Worm (Caenorhabditis elegans) whole organism, young adult: ENCODE measurements around the gene ceh-22.

ENCODE experiments used
- C17E4.6 ChIP-seq: fragments of 200-800 bp; sonication (Bioruptor generic); IDR thresholded peaks from 2 replicates; pipeline ENCODE4 v1.3.6; 2022; ENCODE audit warnings: missing genetic modification reagents, missing genetic modification characterization, missing compliant biosample characterization
- F22D6.2 ChIP-seq: sonication (generic microtip); optimal IDR thresholded peaks from 2 replicates; lab custom pipeline; 2016; ENCODE audit warnings: mild to moderate bottlenecking, missing genetic modification characterization, missing compliant biosample characterization
- F33H1.4 ChIP-seq: fragments of 200-800 bp; sonication (Bioruptor generic); IDR thresholded peaks from 2 replicates; pipeline ENCODE4 v1.3.6; 2022; ENCODE audit warnings: missing genetic modification reagents, missing genetic modification characterization, missing compliant biosample characterization
- F39B2.1 ChIP-seq: fragments of 200-800 bp; sonication (Bioruptor generic); IDR thresholded peaks from 2 replicates; pipeline ENCODE4 v1.3.6; 2022; ENCODE audit warnings: missing genetic modification reagents, missing genetic modification characterization, missing compliant biosample characterization
- F55B11.4 ChIP-seq: sonication (generic microtip); optimal IDR thresholded peaks from 2 replicates; lab custom pipeline; 2016; ENCODE audit warnings: missing compliant biosample characterization, missing genetic modification characterization, borderline replicate concordance; ENCODE audit not compliant: insufficient read depth
- T26A5.8 ChIP-seq: sonication (generic microtip); optimal IDR thresholded peaks from 2 replicates; lab custom pipeline; 2016; ENCODE audit warnings: missing genetic modification characterization, missing compliant biosample characterization
- Y56A3A.18 ChIP-seq: fragments of 200-800 bp; sonication (Bioruptor generic); IDR thresholded peaks from 2 replicates; pipeline ENCODE4 v1.3.6; 2022; ENCODE audit warnings: missing genetic modification reagents, missing genetic modification characterization, missing compliant biosample characterization
- Y67H2A.10 ChIP-seq: fragments of 200-800 bp; sonication (Bioruptor generic); conservative IDR thresholded peaks from 2 replicates; pipeline ENCODE4 v1.3.6; 2022; ENCODE audit warnings: missing genetic modification reagents, missing genetic modification characterization, missing compliant biosample characterization
- ama-1 ChIP-seq, 3 experiments: fragments of 150-350 bp in 1 of 3; sonication (generic microtip) in 2 of 3; optimal IDR thresholded peaks; 2 replicates each; lab custom pipeline; 2014 to 2018; ENCODE audit warnings: missing biosample characterization in 2 of 3, missing genetic modification characterization in 2 of 3, missing genetic modification reagents in 2 of 3
- attf-3 ChIP-seq: fragments of 200-800 bp; sonication (Bioruptor generic); conservative IDR thresholded peaks from 2 replicates; pipeline ENCODE4 v1.3.6; 2022; ENCODE audit warnings: missing genetic modification reagents, missing genetic modification characterization, missing compliant biosample characterization
- bed-1 ChIP-seq: fragments of 200-800 bp; sonication (Bioruptor generic); IDR thresholded peaks from 2 replicates; pipeline ENCODE4 v1.3.6; 2022; ENCODE audit warnings: missing genetic modification reagents, missing genetic modification characterization, missing compliant biosample characterization
- bed-2 ChIP-seq: fragments of 200-800 bp; sonication (Bioruptor generic); IDR thresholded peaks from 2 replicates; pipeline ENCODE4 v1.3.6; 2022; ENCODE audit warnings: missing genetic modification reagents, missing genetic modification characterization, missing compliant biosample characterization
- ceh-100 ChIP-seq: fragments of 200-800 bp; sonication (Bioruptor generic); IDR thresholded peaks from 2 replicates; pipeline ENCODE4 v1.3.6; 2022; ENCODE audit warnings: missing genetic modification reagents, missing genetic modification characterization, missing compliant biosample characterization
- dpl-1 ChIP-seq: fragments of 150-350 bp; optimal IDR thresholded peaks from 2 replicates; lab custom pipeline; 2014; ENCODE audit warnings: missing biosample characterization, missing genetic modification reagents, missing genetic modification characterization
- hlh-12 ChIP-seq: sonication (generic microtip); optimal IDR thresholded peaks from 2 replicates; lab custom pipeline; 2016; ENCODE audit warnings: missing genetic modification characterization, missing compliant biosample characterization
- hmg-1.2 ChIP-seq: fragments of 200-800 bp; sonication (Bioruptor generic); IDR thresholded peaks from 2 replicates; pipeline ENCODE4 v1.3.6; 2022; ENCODE audit warnings: missing genetic modification reagents, missing genetic modification characterization, missing compliant biosample characterization
- hrde-1 ChIP-seq: sonication (generic microtip); optimal IDR thresholded peaks from 2 replicates; lab custom pipeline; 2016; ENCODE audit warnings: missing genetic modification characterization, mild to moderate bottlenecking, missing compliant biosample characterization, moderate library complexity, missing genotype, missing genetic modification reagents, borderline replicate concordance
- let-607 ChIP-seq, 2 experiments: fragments of 200-800 bp in 1 of 2; sonication (Bioruptor generic) in 1 of 2; sonication (generic microtip) in 1 of 2; optimal IDR thresholded peaks; 2 replicates each; lab custom pipeline; 2016 to 2018; ENCODE audit warnings: mild to moderate bottlenecking in 2 of 2, missing compliant biosample characterization in 2 of 2, missing genetic modification characterization in 2 of 2, moderate library complexity in 2 of 2, missing genotype in 1 of 2
- lin-35 ChIP-seq, 3 experiments: fragments of 150-350 bp in 2 of 3; sonication (generic microtip) in 1 of 3; optimal IDR thresholded peaks; 2 replicates each; lab custom pipeline; 2014 to 2018; ENCODE audit warnings: missing biosample characterization in 3 of 3, missing genetic modification characterization in 3 of 3, missing genetic modification reagents in 3 of 3
- lin-40 ChIP-seq: sonication (generic microtip); optimal IDR thresholded peaks from 2 replicates; lab custom pipeline; 2016; ENCODE audit warnings: missing genetic modification characterization, mild to moderate bottlenecking, missing compliant biosample characterization, missing genotype, missing genetic modification reagents
- lir-1 ChIP-seq: fragments of 200-800 bp; sonication (Bioruptor generic); conservative IDR thresholded peaks from 2 replicates; pipeline ENCODE4 v1.3.6; 2022; ENCODE audit warnings: missing genetic modification reagents, missing genetic modification characterization, missing compliant biosample characterization
- madf-3 ChIP-seq: fragments of 200-800 bp; sonication (Bioruptor generic); IDR thresholded peaks from 2 replicates; pipeline ENCODE4 v1.3.6; 2022; ENCODE audit warnings: missing genetic modification reagents, missing genetic modification characterization, missing compliant biosample characterization
- nhr-120 ChIP-seq: fragments of 200-800 bp; sonication (Bioruptor generic); IDR thresholded peaks from 2 replicates; pipeline ENCODE4 v1.3.6; 2022; ENCODE audit warnings: missing genetic modification characterization, missing compliant biosample characterization
- nhr-179 ChIP-seq: sonication (generic microtip); optimal IDR thresholded peaks from 2 replicates; lab custom pipeline; 2016; ENCODE audit warnings: mild to moderate bottlenecking, missing genetic modification characterization, missing compliant biosample characterization
- rec-8 ChIP-seq, 2 experiments: sonication (generic microtip); optimal IDR thresholded peaks; 2 replicates each; lab custom pipeline; 2016; ENCODE audit warnings: mild to moderate bottlenecking in 2 of 2, missing genetic modification characterization in 2 of 2, missing genetic modification reagents in 2 of 2, missing genotype in 2 of 2, missing biosample characterization in 1 of 2, missing compliant biosample characterization in 1 of 2, moderate library complexity in 1 of 2
- repo-1 ChIP-seq: sonication (generic microtip); optimal IDR thresholded peaks from 2 replicates; lab custom pipeline; 2017; ENCODE audit warnings: mild to moderate bottlenecking, missing genetic modification characterization, missing compliant biosample characterization
- snpc-3.4 ChIP-seq: sonication (generic microtip); optimal IDR thresholded peaks from 2 replicates; lab custom pipeline; 2017; ENCODE audit warnings: missing genetic modification characterization, mild to moderate bottlenecking, missing compliant biosample characterization, antibody characterized with exemption, moderate library complexity, missing genotype, missing genetic modification reagents
- tlf-1 ChIP-seq: fragments of 200-800 bp; sonication (Bioruptor generic); optimal IDR thresholded peaks from 2 replicates; lab custom pipeline; 2018; ENCODE audit warnings: mild to moderate bottlenecking, missing genetic modification characterization, missing compliant biosample characterization
- unc-130 ChIP-seq: sonication (generic microtip); optimal IDR thresholded peaks from 2 replicates; lab custom pipeline; 2016; ENCODE audit warnings: missing genetic modification reagents, missing genetic modification characterization, missing compliant biosample characterization
- unc-62 ChIP-seq: fragments of 150-350 bp; optimal IDR thresholded peaks from 2 replicates; lab custom pipeline; 2014; ENCODE audit warnings: missing biosample characterization, missing genetic modification reagents, missing genetic modification characterization
- zim-3 ChIP-seq: sonication (generic microtip); optimal IDR thresholded peaks from 2 replicates; lab custom pipeline; 2017; ENCODE audit warnings: mild to moderate bottlenecking, missing genetic modification characterization, moderate library complexity, missing compliant biosample characterization
- ztf-25 ChIP-seq: fragments of 200-800 bp; sonication (Bioruptor generic); IDR thresholded peaks from 2 replicates; pipeline ENCODE4 v1.3.6; 2022; ENCODE audit warnings: missing genetic modification reagents, missing genetic modification characterization, missing compliant biosample characterization
- ztf-26 ChIP-seq: sonication (generic microtip); optimal IDR thresholded peaks from 2 replicates; lab custom pipeline; 2017; ENCODE audit warnings: missing genetic modification characterization, missing compliant biosample characterization
- ztf-28 ChIP-seq: fragments of 200-800 bp; sonication (Bioruptor generic); IDR thresholded peaks from 2 replicates; pipeline ENCODE4 v1.3.6; 2022; ENCODE audit warnings: missing genetic modification reagents, missing genetic modification characterization, missing compliant biosample characterization

The ceh-22 gene

ce11 chrV:10671618-10672017 is at the start of gene ceh-22:
Gene ceh-22 (plus strand): TSS chrV:10671918.
- TF ChIP-seq ceh-100 (GFP tag; lab: Robert Waterston, UW) (no peak), hlh-12 (tag; lab: Kevin White, UChicago) (no peak), ztf-28 (GFP tag; lab: Robert Waterston, UW) (no peak), C17E4.6 (GFP tag; lab: Robert Waterston, UW) (no peak), let-607 (tag; optimal IDR thresholded peaks at IDR 0.05; lab: Kevin White, UChicago) (no peak), tlf-1 (GFP tag; lab: Kevin White, UChicago) (no peak), Y56A3A.18 (GFP tag; lab: Robert Waterston, UW) (no peak), nhr-120 (GFP tag; lab: Robert Waterston, UW) (no peak), F39B2.1 (GFP tag; lab: Robert Waterston, UW) (no peak), F22D6.2 (tag; lab: Kevin White, UChicago) (no peak)

ce11 chrV:10630497-10630896 is 41.2 kb upstream of the ceh-22 start:
- TF ChIP-seq unc-130 (GFP tag; lab: Kevin White, UChicago) (no peak), rec-8 (tag; optimal IDR thresholded peaks at IDR 0.05; lab: Kevin White, UChicago) (no peak), hlh-12 (tag; lab: Kevin White, UChicago) (no peak), bed-1 (GFP tag; lab: Robert Waterston, UW) (no peak), attf-3 (GFP tag; lab: Robert Waterston, UW) (no peak), lir-1 (GFP tag; lab: Robert Waterston, UW) (no peak), ztf-25 (GFP tag; lab: Robert Waterston, UW) (no peak)

ce11 chrV:10632758-10633157 is 39.0 kb upstream of the ceh-22 start, which contains the start of gene mab-23:
Gene mab-23 (plus strand): TSS chrV:10633058.
- TF ChIP-seq zim-3 (tag; lab: Kevin White, UChicago) = no peak
- TF ChIP-seq F39B2.1 (GFP tag; lab: Robert Waterston, UW) = no peak
- TF ChIP-seq F55B11.4 (tag; lab: Kevin White, UChicago) = no peak
- no peak for TF ChIP-seq repo-1 (tag; lab: Kevin White, UChicago)
- no peak for TF ChIP-seq hmg-1.2
- no peak for TF ChIP-seq Y67H2A.10 (GFP tag; lab: Robert Waterston, UW)
- no peak for TF ChIP-seq lin-40 (tag; lab: Kevin White, UChicago)
- no peak for TF ChIP-seq dpl-1 (GFP tag; lab: Kevin White, UChicago)
- no peak for TF ChIP-seq lin-35 (GFP tag; optimal IDR thresholded peaks at IDR 0.05; lab: Kevin White, UChicago)
- no peak for TF ChIP-seq ztf-26 (tag; lab: Kevin White, UChicago)
- TF ChIP-seq ama-1 (optimal IDR thresholded peaks at IDR 0.05; lab: Kevin White, UChicago) = no peak
- no peak for TF ChIP-seq ama-1 (GFP tag; optimal IDR thresholded peaks at IDR 0.05; lab: Kevin White, UChicago)
- TF ChIP-seq unc-62 (GFP tag; lab: Kevin White, UChicago) = no peak
- no peak for TF ChIP-seq madf-3 (GFP tag; lab: Robert Waterston, UW)
- no peak for TF ChIP-seq bed-2 (GFP tag; lab: Robert Waterston, UW)
- TF ChIP-seq hrde-1 (tag; lab: Kevin White, UChicago) = no peak
- TF ChIP-seq T26A5.8 (tag; lab: Kevin White, UChicago) = no peak
- no peak for TF ChIP-seq F33H1.4 (GFP tag; lab: Robert Waterston, UW)
- TF ChIP-seq snpc-3.4 (tag; lab: Kevin White, UChicago) = no peak
- TF ChIP-seq nhr-179 (tag; lab: Kevin White, UChicago) = no peak
- no peak for TF ChIP-seq ceh-100 (GFP tag; lab: Robert Waterston, UW)
